Worm (Caenorhabditis elegans) whole organism, L2 larva: ENCODE data around the gene C33A12.3.

Experiments used
- ZK546.5 ChIP-seq: sonication (generic microtip); optimal IDR thresholded peaks from 2 replicates; lab custom pipeline; 2017; ENCODE audit warnings: missing biosample characterization, missing genetic modification characterization
- ama-1 ChIP-seq: fragments of 150-350 bp; optimal IDR thresholded peaks from 2 replicates; lab custom pipeline; 2018; ENCODE audit warnings: inconsistent platforms
- ceh-16 ChIP-seq: fragments of 150-350 bp; optimal IDR thresholded peaks from 2 replicates; lab custom pipeline; 2014; ENCODE audit warnings: missing biosample characterization, missing genetic modification characterization
- lin-39 ChIP-seq: fragments of 150-350 bp; optimal IDR thresholded peaks from 2 replicates; lab custom pipeline; 2014; ENCODE audit warnings: missing biosample characterization, missing genetic modification reagents, missing genetic modification characterization
- mdl-1 ChIP-seq, 2 experiments: fragments of 150-350 bp in 1 of 2; sonication (generic microtip) in 1 of 2; optimal IDR thresholded peaks; 2 replicates each; lab custom pipeline; 2017; ENCODE audit warnings: missing biosample characterization in 2 of 2, missing genetic modification characterization in 2 of 2
- nhr-11 ChIP-seq: fragments of 150-350 bp; optimal IDR thresholded peaks from 2 replicates; lab custom pipeline; 2014; ENCODE audit warnings: missing biosample characterization, missing genetic modification characterization
- nhr-12 ChIP-seq: fragments of 150-350 bp; optimal IDR thresholded peaks from 2 replicates; lab custom pipeline; 2014; ENCODE audit warnings: missing biosample characterization, missing genetic modification characterization
- nhr-21 ChIP-seq: fragments of 150-350 bp; optimal IDR thresholded peaks from 2 replicates; lab custom pipeline; 2014; ENCODE audit warnings: missing biosample characterization, missing genetic modification characterization
- nhr-237 ChIP-seq: fragments of 150-350 bp; optimal IDR thresholded peaks from 2 replicates; lab custom pipeline; 2014; ENCODE audit warnings: missing biosample characterization, missing genetic modification characterization
- peb-1 ChIP-seq: fragments of 150-350 bp; optimal IDR thresholded peaks from 2 replicates; lab custom pipeline; 2014; ENCODE audit warnings: missing biosample characterization, missing genetic modification characterization
- skn-1 ChIP-seq: sonication (generic microtip); optimal IDR thresholded peaks from 2 replicates; lab custom pipeline; 2017; ENCODE audit warnings: missing biosample characterization, missing genetic modification characterization
- snpc-4 ChIP-seq: fragments of 150-350 bp; optimal IDR thresholded peaks from 2 replicates; lab custom pipeline; 2014; ENCODE audit warnings: missing biosample characterization, missing genetic modification characterization
- unc-39 ChIP-seq: fragments of 150-350 bp; optimal IDR thresholded peaks from 2 replicates; lab custom pipeline; 2014; ENCODE audit warnings: missing biosample characterization, missing genetic modification characterization
- zag-1 ChIP-seq: fragments of 150-350 bp; optimal IDR thresholded peaks from 2 replicates; lab custom pipeline; 2014; ENCODE audit warnings: missing biosample characterization, missing genetic modification characterization

ce11 chrIV:9523139-9523538 is 10.3 kb upstream of the C33A12.3 start:
- TF ChIP-seq ceh-16 (no peak), skn-1 (tag; lab: Kevin White, UChicago) (no peak), mdl-1 (tag; optimal IDR thresholded peaks at IDR 0.05; lab: Kevin White, UChicago) (no peak), nhr-11 (tag; lab: Kevin White, UChicago) (no peak), zag-1 (no peak), nhr-21 (tag; lab: Kevin White, UChicago) (no peak), nhr-237 (tag; lab: Kevin White, UChicago) (no peak), snpc-4 (no peak), ZK546.5 (tag; lab: Kevin White, UChicago) (no peak), peb-1 (tag; lab: Kevin White, UChicago) (no peak), unc-39 (tag; lab: Kevin White, UChicago) (no peak), lin-39 (no peak), ama-1 (lab: Kevin White, UChicago) (no peak), nhr-12 (tag; lab: Kevin White, UChicago) (no peak)
